Fruit fly (Drosophila melanogaster) whole organism: Measurements from ENCODE around the gene Nthl1.

ENCODE experiments used
- CG8478 ChIP-seq: fragments of >200 bp; optimal IDR thresholded peaks from 2 replicates; lab custom pipeline; 2018; ENCODE audit warnings: inconsistent platforms
- Dll ChIP-seq: fragments of >200 bp; optimal IDR thresholded peaks from 2 replicates; lab custom pipeline; 2017
- EcR ChIP-seq, 2 experiments: fragments of >200 bp; optimal IDR thresholded peaks; 2 replicates each; lab custom pipeline; 2017; ENCODE audit warnings: missing biosample characterization in 2 of 2, missing genetic modification characterization in 2 of 2, missing genetic modification reagents in 2 of 2
- pan ChIP-seq: fragments of >200 bp; optimal IDR thresholded peaks from 2 replicates; lab custom pipeline; 2017
- psq ChIP-seq: fragments of >200 bp; optimal IDR thresholded peaks from 2 replicates; lab custom pipeline; 2017
- usp ChIP-seq: fragments of >200 bp; optimal IDR thresholded peaks from 2 replicates; lab custom pipeline; 2017; ENCODE audit warnings: missing biosample characterization, missing genetic modification characterization, mixed read lengths

DNA sequence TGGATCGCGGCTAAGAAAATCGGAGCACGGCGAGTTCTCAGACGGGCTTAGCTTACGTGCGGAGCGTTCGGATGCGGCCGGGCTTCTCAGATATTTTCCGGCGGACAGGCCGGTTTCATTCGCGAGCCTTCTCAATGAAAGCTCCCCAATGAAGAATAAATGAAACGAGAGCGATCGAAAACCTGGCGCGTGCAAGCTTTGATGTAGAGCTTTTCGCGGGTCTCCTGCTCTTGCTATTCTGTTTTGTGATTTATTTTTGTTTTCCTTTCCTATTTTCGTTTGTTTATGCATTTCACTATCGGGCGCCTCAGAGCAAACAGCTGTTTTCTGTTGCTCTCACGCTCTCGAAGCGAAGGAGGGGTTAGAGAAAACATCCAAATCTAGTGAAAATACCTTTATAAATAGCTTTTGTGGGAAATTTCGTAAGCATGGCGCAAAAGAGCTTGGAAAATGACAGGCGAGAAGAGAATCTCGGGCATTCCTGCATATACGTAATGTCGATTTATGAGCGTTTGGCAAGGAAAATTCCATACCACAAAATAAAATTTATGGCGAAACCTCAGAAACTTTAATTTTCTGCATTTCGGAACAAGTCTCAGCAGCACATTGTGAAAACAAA lies 41.7 kb downstream of the Nthl1 start:
- no peak for TF ChIP-seq pan
- no peak for TF ChIP-seq CG8478 (lab: Kevin White, UChicago)
- TF ChIP-seq psq (lab: Kevin White, UChicago) = no peak
- no peak for TF ChIP-seq Dll
- no peak for TF ChIP-seq usp (GFP tag; lab: Kevin White, UChicago)
- TF ChIP-seq EcR (GFP tag; optimal IDR thresholded peaks at IDR 0.05; lab: Kevin White, UChicago) = no peak
